Fruit fly (Drosophila melanogaster): ENCODE data around the gene hd.

hd gene

dm6 chr3R:5364539-5365273 is 10.1 kb downstream of the hd start:
- TF ChIP-seq sage (GFP tag; optimal IDR thresholded peaks at IDR 0.05) (no peak), dmrt93B (GFP tag; optimal IDR thresholded peaks at IDR 0.05) (no peak), HLH106 (tag; optimal IDR thresholded peaks at IDR 0.05) (no peak), OdsH (GFP tag; optimal IDR thresholded peaks at IDR 0.05) (peak; percentile 13), foxo (GFP tag; optimal IDR thresholded peaks at IDR 0.05) (no peak), Rel (GFP tag; optimal IDR thresholded peaks at IDR 0.05) (no peak), Rel (tag; optimal IDR thresholded peaks at IDR 0.05) (peak; percentile 86), Dfd (GFP tag; optimal IDR thresholded peaks at IDR 0.05) (no peak), rgr (GFP tag; optimal IDR thresholded peaks at IDR 0.05) (peak; percentile 22), Sp1 (GFP tag; optimal IDR thresholded peaks at IDR 0.05) (peak; percentile 10), Jra (GFP tag; optimal IDR thresholded peaks at IDR 0.05) (no peak), fru (GFP tag; optimal IDR thresholded peaks at IDR 0.05) (no peak), h (GFP tag; optimal IDR thresholded peaks at IDR 0.05) (peak; percentile 7)

- TF ChIP-seq psq (GFP tag; optimal IDR thresholded peaks at IDR 0.05) (peak; percentile 12), Dif (GFP tag; optimal IDR thresholded peaks at IDR 0.05; ENCODE audit: partially characterized antibody) (peak; percentile 73), sage (GFP tag; optimal IDR thresholded peaks at IDR 0.05) (no peak), Vsx2 (GFP tag; optimal IDR thresholded peaks at IDR 0.05; ENCODE audit: partially characterized antibody) (peak; percentile 73), rgr (GFP tag; optimal IDR thresholded peaks at IDR 0.05) (peak; percentile 20)
Observed at dm6 chr3R:5363412-5363811, 11.3 kb downstream of the hd start.

dm6 chr3R:5361681-5362319 is 13.0 kb downstream of the hd start:
- no peak for TF ChIP-seq Hr83 (GFP tag; optimal IDR thresholded peaks at IDR 0.05; ENCODE audit: poor library complexity, severe bottlenecking)
- TF ChIP-seq Sp1 (GFP tag; optimal IDR thresholded peaks at IDR 0.05) = peak; percentile 86
- no peak for TF ChIP-seq brk (GFP tag; optimal IDR thresholded peaks at IDR 0.05)
- TF ChIP-seq fru (GFP tag; optimal IDR thresholded peaks at IDR 0.05) = peak; percentile 94
- peak; percentile 39 for TF ChIP-seq Rel (GFP tag; optimal IDR thresholded peaks at IDR 0.05)
- peak; percentile 23 for TF ChIP-seq Rel (tag; optimal IDR thresholded peaks at IDR 0.05)
- TF ChIP-seq Hr78 (GFP tag; optimal IDR thresholded peaks at IDR 0.05) = no peak
- peak; percentile 86 for TF ChIP-seq psq (GFP tag; optimal IDR thresholded peaks at IDR 0.05)
- no peak for TF ChIP-seq jim (GFP tag; optimal IDR thresholded peaks at IDR 0.05)
- TF ChIP-seq woc (GFP tag; optimal IDR thresholded peaks at IDR 0.05) = peak; percentile 94
- no peak for TF ChIP-seq Dif (GFP tag; optimal IDR thresholded peaks at IDR 0.05; ENCODE audit: partially characterized antibody)
- peak; percentile 88 for TF ChIP-seq HLH106 (tag; optimal IDR thresholded peaks at IDR 0.05)
- TF ChIP-seq rgr (GFP tag; optimal IDR thresholded peaks at IDR 0.05) = peak; percentile 95
- TF ChIP-seq lola (GFP tag; optimal IDR thresholded peaks at IDR 0.05) = no peak
- no peak for TF ChIP-seq Vsx2 (GFP tag; optimal IDR thresholded peaks at IDR 0.05; ENCODE audit: partially characterized antibody)
- TF ChIP-seq Abd-B (GFP tag; optimal IDR thresholded peaks at IDR 0.05) = no peak
- TF ChIP-seq dl (GFP tag; optimal IDR thresholded peaks at IDR 0.05; ENCODE audit: insufficient read depth in 1 of 2, partially characterized antibody in 2 of 2) = no peak
- peak; percentile 96 for TF ChIP-seq OdsH (GFP tag; optimal IDR thresholded peaks at IDR 0.05)
- TF ChIP-seq CG32264 (GFP tag; optimal IDR thresholded peaks at IDR 0.05) = peak; percentile 93
- TF ChIP-seq Myc (optimal IDR thresholded peaks at IDR 0.05) = no peak
- no peak for TF ChIP-seq GATAd (GFP tag; optimal IDR thresholded peaks at IDR 0.05)
- peak; percentile 88 for TF ChIP-seq sage (GFP tag; optimal IDR thresholded peaks at IDR 0.05)
- no peak for TF ChIP-seq pan (optimal IDR thresholded peaks at IDR 0.05)
- TF ChIP-seq N (GFP tag; optimal IDR thresholded peaks at IDR 0.05) = no peak
- TF ChIP-seq CG9705 (GFP tag; optimal IDR thresholded peaks at IDR 0.05) = peak; percentile 43
- no peak for TF ChIP-seq dmrt93B (GFP tag; optimal IDR thresholded peaks at IDR 0.05)
- TF ChIP-seq dsf (GFP tag; optimal IDR thresholded peaks at IDR 0.05; ENCODE audit: borderline replicate concordance) = peak; percentile 8
- peak; percentile 83 for TF ChIP-seq Jra (GFP tag; optimal IDR thresholded peaks at IDR 0.05)
- TF ChIP-seq usp (GFP tag; optimal IDR thresholded peaks at IDR 0.05) = no peak
- peak; percentile 96 for TF ChIP-seq br (GFP tag; optimal IDR thresholded peaks at IDR 0.05)
- peak; percentile 96 for TF ChIP-seq Hnf4 (GFP tag; optimal IDR thresholded peaks at IDR 0.05)
- no peak for TF ChIP-seq tai (GFP tag; optimal IDR thresholded peaks at IDR 0.05)
- peak; percentile 45 to 96 for TF ChIP-seq foxo (GFP tag; optimal IDR thresholded peaks at IDR 0.05)
- peak; percentile 97 for TF ChIP-seq h (GFP tag; optimal IDR thresholded peaks at IDR 0.05)
- TF ChIP-seq ey (GFP tag; optimal IDR thresholded peaks at IDR 0.05) = peak; percentile 96
- TF ChIP-seq sv (GFP tag; optimal IDR thresholded peaks at IDR 0.05) = peak; percentile 69
- TF ChIP-seq Mio (GFP tag; optimal IDR thresholded peaks at IDR 0.05) = peak; percentile 66

Data from whole organism, wandering third instar larva.